Worm (Caenorhabditis elegans) whole organism, midembryonic: ENCODE measurements around the gene ZC404.2.

Experiments
- cog-1 ChIP-seq: sonication (generic microtip); optimal IDR thresholded peaks from 2 replicates; lab custom pipeline; 2016; ENCODE audit warnings: missing genetic modification characterization, missing compliant biosample characterization
- flt-1 ChIP-seq: fragments of 200-800 bp; sonication (Bioruptor generic); IDR thresholded peaks from 2 replicates; pipeline ENCODE4 v1.3.6; 2022; ENCODE audit warnings: missing genetic modification characterization, missing compliant biosample characterization
- med-1 ChIP-seq: sonication (generic microtip); optimal IDR thresholded peaks from 2 replicates; lab custom pipeline; 2017; ENCODE audit warnings: missing genetic modification characterization, mild to moderate bottlenecking, missing compliant biosample characterization, antibody characterized with exemption, missing genetic modification reagents; ENCODE audit not compliant: insufficient read depth
- tab-1 ChIP-seq: fragments of 200-800 bp; sonication (Bioruptor generic); IDR thresholded peaks from 2 replicates; pipeline ENCODE4 v1.3.6; 2022; ENCODE audit warnings: missing genetic modification characterization, missing compliant biosample characterization
- ztf-29 ChIP-seq: fragments of 200-800 bp; sonication (Bioruptor generic); IDR thresholded peaks from 2 replicates; pipeline ENCODE4 v1.3.6; 2022; ENCODE audit warnings: missing genetic modification reagents, missing genetic modification characterization, missing compliant biosample characterization

- TF ChIP-seq tab-1 (GFP tag; lab: Robert Waterston, UW) (no peak), flt-1 (GFP tag; lab: Robert Waterston, UW) (no peak), ztf-29 (GFP tag; lab: Robert Waterston, UW) (no peak), med-1 (GFP tag; lab: Kevin White, UChicago) (no peak), cog-1 (tag; lab: Kevin White, UChicago) (no peak)
These were observed 43.0 kb downstream of the ZC404.2 start, which contains the start of gene col-142 for ce11 chrV:6830755-6831227.
